Worm (Caenorhabditis elegans): Measurements from ENCODE around the gene grl-28.

grl-28 gene

ce11 chrV:3543344-3543743 is 8.3 kb downstream of the grl-28 start, which contains the start of gene nhr-222:
Gene nhr-222 (minus strand): TSS chrV:3543444.
- no peak for TF ChIP-seq gei-17 (GFP tag; optimal IDR thresholded peaks at IDR 0.05)

- TF ChIP-seq somi-1 (GFP tag; optimal IDR thresholded peaks at IDR 0.05): no peak
- no peak for TF ChIP-seq lin-54 (GFP tag; optimal IDR thresholded peaks at IDR 0.05)
- no peak for TF ChIP-seq aptf-2 (GFP tag; conservative IDR thresholded peaks at IDR 0.05)
- TF ChIP-seq sptf-2 (GFP tag; optimal IDR thresholded peaks at IDR 0.05): no peak
These were observed 10.5 kb downstream of the grl-28 start, which contains the start of gene srbc-67 for ce11 chrV:3541117-3541516. Gene srbc-67 (minus strand): TSS chrV:3541217.

ce11 chrV:3538307-3538706 is 13.4 kb downstream of the grl-28 start, which contains the start of gene nhr-93:
Gene nhr-93 (minus strand): TSS chrV:3538407.
- TF ChIP-seq F33H1.4 (GFP tag; IDR thresholded peaks at IDR 0.05): no peak
- TF ChIP-seq akir-1 (GFP tag; optimal IDR thresholded peaks at IDR 0.05): no peak

ce11 chrV:3535260-3535659 is 16.4 kb downstream of the grl-28 start, which contains the start of gene nhr-221:
Gene nhr-221 (minus strand): TSS chrV:3535360.
- TF ChIP-seq madf-3 (GFP tag; IDR thresholded peaks at IDR 0.05) (no peak), C17E4.6 (GFP tag; IDR thresholded peaks at IDR 0.05) (no peak), nfyb-1 (GFP tag; IDR thresholded peaks at IDR 0.05) (no peak), gei-17 (GFP tag; optimal IDR thresholded peaks at IDR 0.05) (no peak), Y67H2A.10 (GFP tag; conservative IDR thresholded peaks at IDR 0.05) (no peak), snpc-1.1 (tag; optimal IDR thresholded peaks at IDR 0.05; ENCODE audit: insufficient read depth) (no peak), B0261.1 (tag; optimal IDR thresholded peaks at IDR 0.05) (no peak), lsl-1 (GFP tag; optimal IDR thresholded peaks at IDR 0.05) (no peak)

- TF ChIP-seq hrde-1 (tag; optimal IDR thresholded peaks at IDR 0.05; ENCODE audit: borderline replicate concordance) (no peak), F10E7.11 (tag; optimal IDR thresholded peaks at IDR 0.05) (no peak), ztf-22 (GFP tag; optimal IDR thresholded peaks at IDR 0.05) (no peak), bed-1 (GFP tag; IDR thresholded peaks at IDR 0.05) (no peak), nfya-2 (GFP tag; IDR thresholded peaks at IDR 0.05) (no peak), nhr-90 (tag; optimal IDR thresholded peaks at IDR 0.05) (no peak), egl-44 (GFP tag; IDR thresholded peaks at IDR 0.05) (no peak), lsl-1 (GFP tag; optimal IDR thresholded peaks at IDR 0.05) (no peak), lin-35 (GFP tag; optimal IDR thresholded peaks at IDR 0.05) (no peak), Y67H2A.10 (GFP tag; conservative IDR thresholded peaks at IDR 0.05) (no peak)
These were observed 21.3 kb downstream of the grl-28 start, which contains the start of gene srbc-66 for ce11 chrV:3530403-3530802. Gene srbc-66 (plus strand): TSS chrV:3530703.

- no peak for TF ChIP-seq nfya-1 (tag; optimal IDR thresholded peaks at IDR 0.05; ENCODE audit: borderline replicate concordance, insufficient read depth)
- TF ChIP-seq pha-4 (tag; optimal IDR thresholded peaks at IDR 0.05): no peak
- TF ChIP-seq sptf-2 (GFP tag; optimal IDR thresholded peaks at IDR 0.05): no peak
- TF ChIP-seq mes-4 (tag; optimal IDR thresholded peaks at IDR 0.05): no peak
- TF ChIP-seq bed-2 (GFP tag; IDR thresholded peaks at IDR 0.05): no peak
- no peak for TF ChIP-seq athp-1 (tag; optimal IDR thresholded peaks at IDR 0.05)
- TF ChIP-seq Y53G8AR.9 (GFP tag; conservative IDR thresholded peaks at IDR 0.05): no peak
- no peak for TF ChIP-seq zfh-2 (GFP tag; conservative IDR thresholded peaks at IDR 0.05)
- TF ChIP-seq ztf-22 (GFP tag; optimal IDR thresholded peaks at IDR 0.05): no peak
- no peak for TF ChIP-seq Y95B8A.8 (GFP tag; IDR thresholded peaks at IDR 0.05)
- no peak for TF ChIP-seq T07F8.4 (tag; optimal IDR thresholded peaks at IDR 0.05)
- TF ChIP-seq unc-130 (GFP tag; optimal IDR thresholded peaks at IDR 0.05): no peak
- TF ChIP-seq nfyb-1 (GFP tag; IDR thresholded peaks at IDR 0.05): no peak
- TF ChIP-seq aptf-3 (GFP tag; IDR thresholded peaks at IDR 0.05): no peak
- no peak for TF ChIP-seq him-1 (tag; optimal IDR thresholded peaks at IDR 0.05)
- no peak for TF ChIP-seq gei-17 (GFP tag; optimal IDR thresholded peaks at IDR 0.05)
- no peak for TF ChIP-seq hmg-20 (GFP tag; IDR thresholded peaks at IDR 0.05)
These were observed 24.8 kb downstream of the grl-28 start, which contains the start of gene str-260 for ce11 chrV:3526882-3527281. Gene str-260 (plus strand): TSS chrV:3527182.

Measured in whole organism, young adult.